Worm (Caenorhabditis elegans) whole organism, young adult: ENCODE results near the gene tbc-20.

ENCODE experiments used
- B0261.1 ChIP-seq: sonication (generic microtip); optimal IDR thresholded peaks from 2 replicates; lab custom pipeline; 2016; ENCODE audit warnings: mild to moderate bottlenecking, missing genetic modification characterization, moderate library complexity, missing compliant biosample characterization
- C17E4.6 ChIP-seq: fragments of 200-800 bp; sonication (Bioruptor generic); IDR thresholded peaks from 2 replicates; pipeline ENCODE4 v1.3.6; 2022; ENCODE audit warnings: missing genetic modification reagents, missing genetic modification characterization, missing compliant biosample characterization
- D2030.7 ChIP-seq: fragments of 200-800 bp; sonication (Bioruptor generic); IDR thresholded peaks from 2 replicates; pipeline ENCODE4 v1.3.6; 2022; ENCODE audit warnings: missing genetic modification reagents, missing genetic modification characterization, missing compliant biosample characterization
- F10E7.11 ChIP-seq: sonication (generic microtip); optimal IDR thresholded peaks from 2 replicates; lab custom pipeline; 2017; ENCODE audit warnings: mild to moderate bottlenecking, missing genetic modification characterization, moderate library complexity, missing compliant biosample characterization
- F23B12.7 ChIP-seq: sonication (generic microtip); optimal IDR thresholded peaks from 2 replicates; lab custom pipeline; 2017; ENCODE audit warnings: missing genetic modification characterization, mild to moderate bottlenecking, missing compliant biosample characterization, antibody characterized with exemption, moderate library complexity; ENCODE audit not compliant: insufficient read depth
- F33H1.4 ChIP-seq: fragments of 200-800 bp; sonication (Bioruptor generic); IDR thresholded peaks from 2 replicates; pipeline ENCODE4 v1.3.6; 2022; ENCODE audit warnings: missing genetic modification reagents, missing genetic modification characterization, missing compliant biosample characterization
- F57A8.1 ChIP-seq: fragments of 200-800 bp; sonication (Bioruptor generic); optimal IDR thresholded peaks from 2 replicates; lab custom pipeline; 2018; ENCODE audit warnings: mild to moderate bottlenecking, missing genetic modification characterization, moderate library complexity, missing compliant biosample characterization
- F57C9.4 ChIP-seq: sonication (generic microtip); optimal IDR thresholded peaks from 2 replicates; lab custom pipeline; 2017; ENCODE audit warnings: mild to moderate bottlenecking, missing genetic modification characterization, missing compliant biosample characterization
- K12H6.12 ChIP-seq: fragments of 200-800 bp; sonication (Bioruptor generic); optimal IDR thresholded peaks from 2 replicates; lab custom pipeline; 2018; ENCODE audit warnings: mild to moderate bottlenecking, missing genetic modification characterization, missing compliant biosample characterization
- Y79H2A.3 ChIP-seq: fragments of 200-800 bp; sonication (Bioruptor generic); conservative IDR thresholded peaks from 2 replicates; pipeline ENCODE4 v1.3.6; 2022; ENCODE audit warnings: missing genetic modification reagents, missing genetic modification characterization, missing compliant biosample characterization
- akir-1 ChIP-seq: fragments of 200-800 bp; sonication (Bioruptor generic); optimal IDR thresholded peaks from 2 replicates; lab custom pipeline; 2018; ENCODE audit warnings: mild to moderate bottlenecking, missing genetic modification characterization, moderate library complexity, missing compliant biosample characterization
- ama-1 ChIP-seq, 3 experiments: fragments of 150-350 bp in 1 of 3; sonication (generic microtip) in 2 of 3; optimal IDR thresholded peaks; 2 replicates each; lab custom pipeline; 2014 to 2018; ENCODE audit warnings: missing biosample characterization in 2 of 3, missing genetic modification characterization in 2 of 3, missing genetic modification reagents in 2 of 3
- athp-1 ChIP-seq: sonication (generic microtip); optimal IDR thresholded peaks from 2 replicates; lab custom pipeline; 2017; ENCODE audit warnings: mild to moderate bottlenecking, missing genetic modification characterization, missing compliant biosample characterization
- attf-5 ChIP-seq: fragments of 200-800 bp; sonication (Bioruptor generic); optimal IDR thresholded peaks from 2 replicates; lab custom pipeline; 2018; ENCODE audit warnings: mild to moderate bottlenecking, missing genetic modification characterization, missing compliant biosample characterization
- cebp-1 ChIP-seq, 2 experiments: fragments of 200-800 bp in 1 of 2; sonication (Bioruptor generic) in 1 of 2; sonication (generic microtip) in 1 of 2; IDR thresholded peaks in 1 of 2; optimal IDR thresholded peaks in 1 of 2; 2 replicates each; pipeline versions ENCODE4 v1.3.6 to Lab custom; 2017 to 2022; ENCODE audit warnings: missing compliant biosample characterization in 2 of 2, missing genetic modification characterization in 2 of 2, mild to moderate bottlenecking in 1 of 2, missing genetic modification reagents in 1 of 2, moderate library complexity in 1 of 2
- ceh-27 ChIP-seq: fragments of 200-800 bp; sonication (Bioruptor generic); optimal IDR thresholded peaks from 2 replicates; lab custom pipeline; 2018; ENCODE audit warnings: mild to moderate bottlenecking, missing genetic modification characterization, moderate library complexity, missing compliant biosample characterization
- chd-7 ChIP-seq: sonication (generic microtip); optimal IDR thresholded peaks from 2 replicates; lab custom pipeline; 2016; ENCODE audit warnings: mild to moderate bottlenecking, missing genetic modification characterization, moderate library complexity, missing compliant biosample characterization
- dpl-1 ChIP-seq: fragments of 150-350 bp; optimal IDR thresholded peaks from 2 replicates; lab custom pipeline; 2014; ENCODE audit warnings: missing biosample characterization, missing genetic modification reagents, missing genetic modification characterization
- egl-18 ChIP-seq: fragments of 200-800 bp; sonication (Bioruptor generic); IDR thresholded peaks from 2 replicates; pipeline ENCODE4 v1.3.6; 2022; ENCODE audit warnings: missing genetic modification reagents, missing genetic modification characterization, missing compliant biosample characterization
- gei-17 ChIP-seq: fragments of 200-800 bp; sonication (Bioruptor generic); optimal IDR thresholded peaks from 2 replicates; lab custom pipeline; 2018; ENCODE audit warnings: mild to moderate bottlenecking, missing genetic modification characterization, missing compliant biosample characterization
- hlh-26 ChIP-seq: fragments of 200-800 bp; sonication (Bioruptor generic); conservative IDR thresholded peaks from 2 replicates; pipeline ENCODE4 v1.3.6; 2022; ENCODE audit warnings: missing genetic modification reagents, missing genetic modification characterization, missing compliant biosample characterization
- hrde-1 ChIP-seq: sonication (generic microtip); optimal IDR thresholded peaks from 2 replicates; lab custom pipeline; 2016; ENCODE audit warnings: missing genetic modification characterization, mild to moderate bottlenecking, missing compliant biosample characterization, moderate library complexity, missing genotype, missing genetic modification reagents, borderline replicate concordance
- let-526 ChIP-seq: fragments of 200-800 bp; sonication (Bioruptor generic); IDR thresholded peaks from 2 replicates; pipeline ENCODE4 v1.3.6; 2022; ENCODE audit warnings: missing genetic modification reagents, missing genetic modification characterization, missing compliant biosample characterization
- lin-26 ChIP-seq: fragments of 200-800 bp; sonication (Bioruptor generic); IDR thresholded peaks from 2 replicates; pipeline ENCODE4 v1.3.6; 2022; ENCODE audit warnings: missing genetic modification reagents, missing genetic modification characterization, missing compliant biosample characterization
- lin-35 ChIP-seq, 3 experiments: fragments of 150-350 bp in 2 of 3; sonication (generic microtip) in 1 of 3; optimal IDR thresholded peaks; 2 replicates each; lab custom pipeline; 2014 to 2018; ENCODE audit warnings: missing biosample characterization in 3 of 3, missing genetic modification characterization in 3 of 3, missing genetic modification reagents in 3 of 3
- lir-1 ChIP-seq: fragments of 200-800 bp; sonication (Bioruptor generic); conservative IDR thresholded peaks from 2 replicates; pipeline ENCODE4 v1.3.6; 2022; ENCODE audit warnings: missing genetic modification reagents, missing genetic modification characterization, missing compliant biosample characterization
- lsl-1 ChIP-seq: fragments of 200-800 bp; sonication (Bioruptor generic); optimal IDR thresholded peaks from 2 replicates; lab custom pipeline; 2018; ENCODE audit warnings: mild to moderate bottlenecking, missing genetic modification characterization, moderate library complexity, missing compliant biosample characterization
- madf-10 ChIP-seq: sonication (generic microtip); optimal IDR thresholded peaks from 2 replicates; lab custom pipeline; 2016; ENCODE audit warnings: mild to moderate bottlenecking, missing genetic modification characterization, missing compliant biosample characterization
- madf-3 ChIP-seq: fragments of 200-800 bp; sonication (Bioruptor generic); IDR thresholded peaks from 2 replicates; pipeline ENCODE4 v1.3.6; 2022; ENCODE audit warnings: missing genetic modification reagents, missing genetic modification characterization, missing compliant biosample characterization
- madf-8 ChIP-seq: fragments of 200-800 bp; sonication (Bioruptor generic); conservative IDR thresholded peaks from 2 replicates; pipeline ENCODE4 v1.3.6; 2022; ENCODE audit warnings: missing genetic modification reagents, missing genetic modification characterization, missing compliant biosample characterization
- mel-28 ChIP-seq: sonication (generic microtip); optimal IDR thresholded peaks from 2 replicates; lab custom pipeline; 2016; ENCODE audit warnings: borderline replicate concordance, mild to moderate bottlenecking, missing genetic modification characterization, missing compliant biosample characterization
- mxl-1 ChIP-seq: sonication (generic microtip); optimal IDR thresholded peaks from 2 replicates; lab custom pipeline; 2016; ENCODE audit warnings: missing genetic modification characterization, missing compliant biosample characterization
- nfya-1 ChIP-seq: sonication (generic microtip); optimal IDR thresholded peaks from 2 replicates; lab custom pipeline; 2017; ENCODE audit warnings: antibody characterized with exemption, missing compliant biosample characterization, missing genetic modification characterization, borderline replicate concordance; ENCODE audit not compliant: insufficient read depth
- nhr-27 ChIP-seq: fragments of 200-800 bp; sonication (Bioruptor generic); optimal IDR thresholded peaks from 2 replicates; lab custom pipeline; 2018; ENCODE audit warnings: mild to moderate bottlenecking, missing genetic modification characterization, moderate library complexity, missing compliant biosample characterization
- nhr-80 ChIP-seq: sonication (generic microtip); optimal IDR thresholded peaks from 2 replicates; lab custom pipeline; 2016; ENCODE audit warnings: missing genetic modification characterization, missing compliant biosample characterization
- rcor-1 ChIP-seq: fragments of 200-800 bp; sonication (Bioruptor generic); IDR thresholded peaks from 2 replicates; pipeline ENCODE4 v1.3.6; 2022; ENCODE audit warnings: missing genetic modification reagents, missing genetic modification characterization, missing compliant biosample characterization
- rec-8 ChIP-seq, 2 experiments: sonication (generic microtip); optimal IDR thresholded peaks; 2 replicates each; lab custom pipeline; 2016; ENCODE audit warnings: mild to moderate bottlenecking in 2 of 2, missing genetic modification characterization in 2 of 2, missing genetic modification reagents in 2 of 2, missing genotype in 2 of 2, missing biosample characterization in 1 of 2, missing compliant biosample characterization in 1 of 2, moderate library complexity in 1 of 2
- repo-1 ChIP-seq: sonication (generic microtip); optimal IDR thresholded peaks from 2 replicates; lab custom pipeline; 2017; ENCODE audit warnings: mild to moderate bottlenecking, missing genetic modification characterization, missing compliant biosample characterization
- rpc-1 ChIP-seq, 2 experiments: fragments of 150-350 bp in 1 of 2; sonication (generic microtip) in 1 of 2; optimal IDR thresholded peaks; 2 replicates each; lab custom pipeline; 2014 to 2018; ENCODE audit warnings: missing biosample characterization in 1 of 2, missing genetic modification characterization in 1 of 2, missing genetic modification reagents in 1 of 2, missing genotype in 1 of 2
- sea-2 ChIP-seq: fragments of 200-800 bp; sonication (Bioruptor generic); IDR thresholded peaks from 2 replicates; pipeline ENCODE4 v1.3.6; 2022; ENCODE audit warnings: missing genetic modification characterization, missing compliant biosample characterization
- snpc-1.1 ChIP-seq: sonication (generic microtip); optimal IDR thresholded peaks from 2 replicates; lab custom pipeline; 2017; ENCODE audit warnings: missing genetic modification characterization, mild to moderate bottlenecking, missing compliant biosample characterization, antibody characterized with exemption, moderate library complexity, missing genotype, missing genetic modification reagents; ENCODE audit not compliant: insufficient read depth
- sptf-2 ChIP-seq: fragments of 200-800 bp; sonication (Bioruptor generic); optimal IDR thresholded peaks from 2 replicates; lab custom pipeline; 2018; ENCODE audit warnings: mild to moderate bottlenecking, missing genetic modification characterization, missing compliant biosample characterization
- unc-130 ChIP-seq: sonication (generic microtip); optimal IDR thresholded peaks from 2 replicates; lab custom pipeline; 2016; ENCODE audit warnings: missing genetic modification reagents, missing genetic modification characterization, missing compliant biosample characterization
- zim-3 ChIP-seq: sonication (generic microtip); optimal IDR thresholded peaks from 2 replicates; lab custom pipeline; 2017; ENCODE audit warnings: mild to moderate bottlenecking, missing genetic modification characterization, moderate library complexity, missing compliant biosample characterization
- ztf-28 ChIP-seq: fragments of 200-800 bp; sonication (Bioruptor generic); IDR thresholded peaks from 2 replicates; pipeline ENCODE4 v1.3.6; 2022; ENCODE audit warnings: missing genetic modification reagents, missing genetic modification characterization, missing compliant biosample characterization

tbc-20 gene

ce11 chrII:14804259-14804899 lies 6.1 kb downstream of the tbc-20 start, which contains the start of gene W01D2.3 (continued):
- TF ChIP-seq F57C9.4 (tag; lab: Kevin White, UChicago) (no peak), mel-28 (tag; lab: Kevin White, UChicago) (peak; percentile 58), athp-1 (peak; percentile 42), ama-1 (optimal IDR thresholded peaks at IDR 0.05; lab: Kevin White, UChicago) (no peak), ama-1 (GFP tag; optimal IDR thresholded peaks at IDR 0.05; lab: Kevin White, UChicago) (peak in 1 of 2 experiments; percentile 49), D2030.7 (GFP tag; lab: Robert Waterston, UW) (peak; percentile 39; the same call in 1 of the 2 replicates), sea-2 (GFP tag; lab: Robert Waterston, UW) (no peak), B0261.1 (peak; percentile 69), zim-3 (tag; lab: Kevin White, UChicago) (peak; percentile 77), madf-3 (GFP tag; lab: Robert Waterston, UW) (no peak), hlh-26 (GFP tag; lab: Robert Waterston, UW) (no peak), lin-35 (GFP tag; optimal IDR thresholded peaks at IDR 0.05; lab: Kevin White, UChicago) (peak in 1 of 3 experiments; percentile 65), lin-26 (GFP tag; lab: Robert Waterston, UW) (peak; percentile 69; the same call in 1 of the 2 replicates), cebp-1 (GFP tag; IDR thresholded peaks at IDR 0.05; lab: Robert Waterston, UW) (peak; percentile 83), cebp-1 (tag; optimal IDR thresholded peaks at IDR 0.05; lab: Kevin White, UChicago) (peak; percentile 94), chd-7 (tag; lab: Kevin White, UChicago) (peak; percentile 70), F33H1.4 (no peak), sptf-2 (GFP tag; lab: Kevin White, UChicago) (peak; percentile 24), dpl-1 (GFP tag; lab: Kevin White, UChicago) (no peak), nhr-27 (tag; lab: Kevin White, UChicago) (no peak), mxl-1 (tag; lab: Kevin White, UChicago) (no peak), hrde-1 (tag; lab: Kevin White, UChicago) (no peak), F57A8.1 (GFP tag; lab: Kevin White, UChicago) (peak; percentile 34), nhr-80 (no peak), madf-8 (GFP tag; lab: Robert Waterston, UW) (no peak), C17E4.6 (GFP tag; lab: Robert Waterston, UW) (no peak), rec-8 (tag; optimal IDR thresholded peaks at IDR 0.05; lab: Kevin White, UChicago) (peak in 1 of 2 experiments; percentile 18), ztf-28 (GFP tag; lab: Robert Waterston, UW) (no peak), nfya-1 (tag; lab: Kevin White, UChicago) (no peak), lir-1 (GFP tag; lab: Robert Waterston, UW) (no peak), madf-10 (tag; lab: Kevin White, UChicago) (peak; percentile 7), snpc-1.1 (tag; lab: Kevin White, UChicago) (peak; percentile 92), F10E7.11 (tag; lab: Kevin White, UChicago) (no peak), lsl-1 (GFP tag; lab: Kevin White, UChicago) (peak; percentile 11), rpc-1 (optimal IDR thresholded peaks at IDR 0.05; lab: Kevin White, UChicago) (peak; percentile 88), rpc-1 (tag; optimal IDR thresholded peaks at IDR 0.05; lab: Kevin White, UChicago) (peak; percentile 73), attf-5 (GFP tag; lab: Kevin White, UChicago) (peak; percentile 16), rcor-1 (0 out of 2 replicates have a peak, but pooled peaks have one; percentile 10), Y79H2A.3 (no peak), F23B12.7 (tag; lab: Kevin White, UChicago) (peak; percentile 84), gei-17 (GFP tag; lab: Kevin White, UChicago) (peak; percentile 64), repo-1 (tag; lab: Kevin White, UChicago) (peak; percentile 84), K12H6.12 (peak; percentile 59), egl-18 (GFP tag; lab: Robert Waterston, UW) (no peak), let-526 (GFP tag; lab: Robert Waterston, UW) (no peak), ceh-27 (GFP tag; lab: Kevin White, UChicago) (peak; percentile 52), akir-1 (GFP tag; lab: Kevin White, UChicago) (no peak), unc-130 (GFP tag; lab: Kevin White, UChicago) (peak; percentile 20)
